Worm (Caenorhabditis elegans) whole organism, young adult: ENCODE measurements around the gene W05B10.4.
A peak's percentile ranks its signal among the peaks of the same experiment; 100 is the strongest.

Source experiments
- B0261.1 ChIP-seq: sonication (generic microtip); optimal IDR thresholded peaks from 2 replicates; lab custom pipeline; 2016; ENCODE audit warnings: mild to moderate bottlenecking, missing genetic modification characterization, moderate library complexity, missing compliant biosample characterization
- C17E4.6 ChIP-seq: fragments of 200-800 bp; sonication (Bioruptor generic); IDR thresholded peaks from 2 replicates; pipeline ENCODE4 v1.3.6; 2022; ENCODE audit warnings: missing genetic modification reagents, missing genetic modification characterization, missing compliant biosample characterization
- F23B12.7 ChIP-seq: sonication (generic microtip); optimal IDR thresholded peaks from 2 replicates; lab custom pipeline; 2017; ENCODE audit warnings: missing genetic modification characterization, mild to moderate bottlenecking, missing compliant biosample characterization, antibody characterized with exemption, moderate library complexity; ENCODE audit not compliant: insufficient read depth
- F39B2.1 ChIP-seq: fragments of 200-800 bp; sonication (Bioruptor generic); IDR thresholded peaks from 2 replicates; pipeline ENCODE4 v1.3.6; 2022; ENCODE audit warnings: missing genetic modification reagents, missing genetic modification characterization, missing compliant biosample characterization
- F49E8.2 ChIP-seq: sonication (generic microtip); optimal IDR thresholded peaks from 3 replicates; lab custom pipeline; 2017; ENCODE audit warnings: missing genetic modification characterization, mild to moderate bottlenecking, missing compliant biosample characterization, antibody characterized with exemption, moderate library complexity; ENCODE audit not compliant: insufficient read depth
- F55B11.4 ChIP-seq: sonication (generic microtip); optimal IDR thresholded peaks from 2 replicates; lab custom pipeline; 2016; ENCODE audit warnings: missing compliant biosample characterization, missing genetic modification characterization, borderline replicate concordance; ENCODE audit not compliant: insufficient read depth
- F57A8.1 ChIP-seq: fragments of 200-800 bp; sonication (Bioruptor generic); optimal IDR thresholded peaks from 2 replicates; lab custom pipeline; 2018; ENCODE audit warnings: mild to moderate bottlenecking, missing genetic modification characterization, moderate library complexity, missing compliant biosample characterization
- F57C9.4 ChIP-seq: sonication (generic microtip); optimal IDR thresholded peaks from 2 replicates; lab custom pipeline; 2017; ENCODE audit warnings: mild to moderate bottlenecking, missing genetic modification characterization, missing compliant biosample characterization
- K11D2.4 ChIP-seq: fragments of 200-800 bp; sonication (Bioruptor generic); IDR thresholded peaks from 2 replicates; pipeline ENCODE4 v1.3.6; 2022; ENCODE audit warnings: missing genetic modification reagents, missing genetic modification characterization, missing compliant biosample characterization
- Y67H2A.10 ChIP-seq: fragments of 200-800 bp; sonication (Bioruptor generic); conservative IDR thresholded peaks from 2 replicates; pipeline ENCODE4 v1.3.6; 2022; ENCODE audit warnings: missing genetic modification reagents, missing genetic modification characterization, missing compliant biosample characterization
- ZK185.1 ChIP-seq: sonication (generic microtip); optimal IDR thresholded peaks from 2 replicates; lab custom pipeline; 2016; ENCODE audit warnings: mild to moderate bottlenecking, missing genetic modification characterization, missing compliant biosample characterization; ENCODE audit not compliant: poor library complexity, severe bottlenecking
- ama-1 ChIP-seq, 3 experiments: fragments of 150-350 bp in 1 of 3; sonication (generic microtip) in 2 of 3; optimal IDR thresholded peaks; 2 replicates each; lab custom pipeline; 2014 to 2018; ENCODE audit warnings: missing biosample characterization in 2 of 3, missing genetic modification characterization in 2 of 3, missing genetic modification reagents in 2 of 3
- atf-7 ChIP-seq: sonication (generic microtip); optimal IDR thresholded peaks from 2 replicates; lab custom pipeline; 2017; ENCODE audit warnings: mild to moderate bottlenecking, missing genetic modification characterization, missing compliant biosample characterization
- athp-1 ChIP-seq: sonication (generic microtip); optimal IDR thresholded peaks from 2 replicates; lab custom pipeline; 2017; ENCODE audit warnings: mild to moderate bottlenecking, missing genetic modification characterization, missing compliant biosample characterization
- attf-3 ChIP-seq: fragments of 200-800 bp; sonication (Bioruptor generic); conservative IDR thresholded peaks from 2 replicates; pipeline ENCODE4 v1.3.6; 2022; ENCODE audit warnings: missing genetic modification reagents, missing genetic modification characterization, missing compliant biosample characterization
- attf-5 ChIP-seq: fragments of 200-800 bp; sonication (Bioruptor generic); optimal IDR thresholded peaks from 2 replicates; lab custom pipeline; 2018; ENCODE audit warnings: mild to moderate bottlenecking, missing genetic modification characterization, missing compliant biosample characterization
- cebp-1 ChIP-seq, 2 experiments: fragments of 200-800 bp in 1 of 2; sonication (Bioruptor generic) in 1 of 2; sonication (generic microtip) in 1 of 2; IDR thresholded peaks in 1 of 2; optimal IDR thresholded peaks in 1 of 2; 2 replicates each; pipeline versions ENCODE4 v1.3.6 to Lab custom; 2017 to 2022; ENCODE audit warnings: missing compliant biosample characterization in 2 of 2, missing genetic modification characterization in 2 of 2, mild to moderate bottlenecking in 1 of 2, missing genetic modification reagents in 1 of 2, moderate library complexity in 1 of 2
- ceh-40 ChIP-seq: fragments of 200-800 bp; sonication (Bioruptor generic); IDR thresholded peaks from 2 replicates; pipeline ENCODE4 v1.3.6; 2022; ENCODE audit warnings: missing genetic modification characterization, missing compliant biosample characterization
- ceh-58 ChIP-seq: fragments of 200-800 bp; sonication (Bioruptor generic); IDR thresholded peaks from 2 replicates; pipeline ENCODE4 v1.3.6; 2022; ENCODE audit warnings: missing genetic modification characterization, missing compliant biosample characterization
- ceh-91 ChIP-seq: fragments of 200-800 bp; sonication (Bioruptor generic); IDR thresholded peaks from 2 replicates; pipeline ENCODE4 v1.3.6; 2022; ENCODE audit warnings: missing genetic modification reagents, missing genetic modification characterization, missing compliant biosample characterization
- chd-7 ChIP-seq: sonication (generic microtip); optimal IDR thresholded peaks from 2 replicates; lab custom pipeline; 2016; ENCODE audit warnings: mild to moderate bottlenecking, missing genetic modification characterization, moderate library complexity, missing compliant biosample characterization
- dpl-1 ChIP-seq: fragments of 150-350 bp; optimal IDR thresholded peaks from 2 replicates; lab custom pipeline; 2014; ENCODE audit warnings: missing biosample characterization, missing genetic modification reagents, missing genetic modification characterization
- egl-44 ChIP-seq: fragments of 200-800 bp; sonication (Bioruptor generic); IDR thresholded peaks from 2 replicates; pipeline ENCODE4 v1.3.6; 2022; ENCODE audit warnings: missing genetic modification reagents, missing genetic modification characterization, missing compliant biosample characterization
- egrh-3 ChIP-seq: fragments of 200-800 bp; sonication (Bioruptor generic); IDR thresholded peaks from 2 replicates; pipeline ENCODE4 v1.3.6; 2022; ENCODE audit warnings: missing genetic modification reagents, missing genetic modification characterization, missing compliant biosample characterization
- ekl-4 ChIP-seq: fragments of 200-800 bp; sonication (Bioruptor generic); IDR thresholded peaks from 2 replicates; pipeline ENCODE4 v1.3.6; 2022; ENCODE audit warnings: missing genetic modification reagents, missing genetic modification characterization, missing compliant biosample characterization
- ets-4 ChIP-seq: fragments of 200-800 bp; sonication (Bioruptor generic); optimal IDR thresholded peaks from 2 replicates; lab custom pipeline; 2018; ENCODE audit warnings: mild to moderate bottlenecking, missing genetic modification characterization, missing compliant biosample characterization
- fkh-3 ChIP-seq: sonication (generic microtip); optimal IDR thresholded peaks from 2 replicates; lab custom pipeline; 2016; ENCODE audit warnings: mild to moderate bottlenecking, missing genetic modification characterization, missing compliant biosample characterization
- hlh-12 ChIP-seq: sonication (generic microtip); optimal IDR thresholded peaks from 2 replicates; lab custom pipeline; 2016; ENCODE audit warnings: missing genetic modification characterization, missing compliant biosample characterization
- hmg-1.2 ChIP-seq: fragments of 200-800 bp; sonication (Bioruptor generic); IDR thresholded peaks from 2 replicates; pipeline ENCODE4 v1.3.6; 2022; ENCODE audit warnings: missing genetic modification reagents, missing genetic modification characterization, missing compliant biosample characterization
- lag-1 ChIP-seq: fragments of 200-800 bp; sonication (Bioruptor generic); IDR thresholded peaks from 2 replicates; pipeline ENCODE4 v1.3.6; 2022; ENCODE audit warnings: missing genetic modification reagents, missing genetic modification characterization, missing compliant biosample characterization
- let-607 ChIP-seq, 2 experiments: fragments of 200-800 bp in 1 of 2; sonication (Bioruptor generic) in 1 of 2; sonication (generic microtip) in 1 of 2; optimal IDR thresholded peaks; 2 replicates each; lab custom pipeline; 2016 to 2018; ENCODE audit warnings: mild to moderate bottlenecking in 2 of 2, missing compliant biosample characterization in 2 of 2, missing genetic modification characterization in 2 of 2, moderate library complexity in 2 of 2, missing genotype in 1 of 2
- madf-10 ChIP-seq: sonication (generic microtip); optimal IDR thresholded peaks from 2 replicates; lab custom pipeline; 2016; ENCODE audit warnings: mild to moderate bottlenecking, missing genetic modification characterization, missing compliant biosample characterization
- mel-28 ChIP-seq: sonication (generic microtip); optimal IDR thresholded peaks from 2 replicates; lab custom pipeline; 2016; ENCODE audit warnings: borderline replicate concordance, mild to moderate bottlenecking, missing genetic modification characterization, missing compliant biosample characterization
- mxl-1 ChIP-seq: sonication (generic microtip); optimal IDR thresholded peaks from 2 replicates; lab custom pipeline; 2016; ENCODE audit warnings: missing genetic modification characterization, missing compliant biosample characterization
- nhr-179 ChIP-seq: sonication (generic microtip); optimal IDR thresholded peaks from 2 replicates; lab custom pipeline; 2016; ENCODE audit warnings: mild to moderate bottlenecking, missing genetic modification characterization, missing compliant biosample characterization
- nhr-80 ChIP-seq: sonication (generic microtip); optimal IDR thresholded peaks from 2 replicates; lab custom pipeline; 2016; ENCODE audit warnings: missing genetic modification characterization, missing compliant biosample characterization
- nhr-90 ChIP-seq: sonication (generic microtip); optimal IDR thresholded peaks from 2 replicates; lab custom pipeline; 2016; ENCODE audit warnings: missing genotype, mild to moderate bottlenecking, missing genetic modification characterization, missing compliant biosample characterization
- pbrm-1 ChIP-seq: fragments of 200-800 bp; sonication (Bioruptor generic); IDR thresholded peaks from 2 replicates; pipeline ENCODE4 v1.3.6; 2022; ENCODE audit warnings: missing genetic modification reagents, missing genetic modification characterization, missing compliant biosample characterization
- sea-2 ChIP-seq: fragments of 200-800 bp; sonication (Bioruptor generic); IDR thresholded peaks from 2 replicates; pipeline ENCODE4 v1.3.6; 2022; ENCODE audit warnings: missing genetic modification characterization, missing compliant biosample characterization
- snpc-1.3 ChIP-seq: sonication (generic microtip); optimal IDR thresholded peaks from 2 replicates; lab custom pipeline; 2017; ENCODE audit warnings: missing genetic modification characterization, mild to moderate bottlenecking, missing compliant biosample characterization, antibody characterized with exemption, moderate library complexity, missing genotype, missing genetic modification reagents; ENCODE audit not compliant: insufficient read depth
- sptf-2 ChIP-seq: fragments of 200-800 bp; sonication (Bioruptor generic); optimal IDR thresholded peaks from 2 replicates; lab custom pipeline; 2018; ENCODE audit warnings: mild to moderate bottlenecking, missing genetic modification characterization, missing compliant biosample characterization
- tbp1 ChIP-seq: fragments of 200-800 bp; sonication (Bioruptor generic); optimal IDR thresholded peaks from 2 replicates; lab custom pipeline; 2018; ENCODE audit warnings: mild to moderate bottlenecking, missing genetic modification characterization, missing compliant biosample characterization
- tbx-9 ChIP-seq: sonication (generic microtip); optimal IDR thresholded peaks from 2 replicates; lab custom pipeline; 2016; ENCODE audit warnings: borderline replicate concordance, missing genetic modification characterization, inconsistent platforms, missing compliant biosample characterization
- tlf-1 ChIP-seq: fragments of 200-800 bp; sonication (Bioruptor generic); optimal IDR thresholded peaks from 2 replicates; lab custom pipeline; 2018; ENCODE audit warnings: mild to moderate bottlenecking, missing genetic modification characterization, missing compliant biosample characterization
- zfh-2 ChIP-seq: fragments of 200-800 bp; sonication (Bioruptor generic); conservative IDR thresholded peaks from 2 replicates; pipeline ENCODE4 v1.3.6; 2022; ENCODE audit warnings: missing genetic modification reagents, missing genetic modification characterization, missing compliant biosample characterization
- zim-3 ChIP-seq: sonication (generic microtip); optimal IDR thresholded peaks from 2 replicates; lab custom pipeline; 2017; ENCODE audit warnings: mild to moderate bottlenecking, missing genetic modification characterization, moderate library complexity, missing compliant biosample characterization
- ztf-22 ChIP-seq: fragments of 200-800 bp; sonication (Bioruptor generic); optimal IDR thresholded peaks from 2 replicates; lab custom pipeline; 2018; ENCODE audit warnings: mild to moderate bottlenecking, missing genetic modification characterization, moderate library complexity, missing compliant biosample characterization
- ztf-28 ChIP-seq: fragments of 200-800 bp; sonication (Bioruptor generic); IDR thresholded peaks from 2 replicates; pipeline ENCODE4 v1.3.6; 2022; ENCODE audit warnings: missing genetic modification reagents, missing genetic modification characterization, missing compliant biosample characterization

The W05B10.4 gene

DNA sequence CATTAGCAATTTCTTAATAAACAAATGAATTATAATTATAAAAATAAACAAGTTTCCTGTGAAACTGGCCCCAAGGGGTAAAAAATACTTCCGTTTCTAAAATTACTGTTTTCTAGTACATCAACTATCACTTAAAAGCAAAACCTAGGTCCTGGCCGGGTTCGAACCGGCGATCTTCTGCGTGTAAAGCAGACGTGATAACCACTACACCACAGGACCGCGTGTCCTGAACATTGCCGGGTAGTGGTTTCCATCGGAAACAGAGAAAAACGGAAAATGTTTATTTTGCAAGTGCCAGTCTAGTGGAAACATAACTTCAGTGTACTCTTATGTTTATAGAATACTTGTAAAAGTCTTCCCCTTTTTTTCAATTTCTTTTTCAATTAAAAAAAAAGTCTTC is 15.2 kb downstream of the W05B10.4 start (continued):
- TF ChIP-seq nhr-80 (tag; lab: Kevin White, UChicago) (no peak), egrh-3 (GFP tag; lab: Robert Waterston, UW) (no peak), mxl-1 (peak; percentile 29), B0261.1 (tag; lab: Kevin White, UChicago) (peak; percentile 66), chd-7 (tag; lab: Kevin White, UChicago) (no peak), cebp-1 (GFP tag; IDR thresholded peaks at IDR 0.05; lab: Robert Waterston, UW) (no peak), cebp-1 (tag; optimal IDR thresholded peaks at IDR 0.05; lab: Kevin White, UChicago) (no peak), attf-3 (no peak), ama-1 (optimal IDR thresholded peaks at IDR 0.05; lab: Kevin White, UChicago) (no peak), ama-1 (GFP tag; optimal IDR thresholded peaks at IDR 0.05; lab: Kevin White, UChicago) (no peak), athp-1 (no peak), F39B2.1 (GFP tag; lab: Robert Waterston, UW) (no peak), tlf-1 (GFP tag; lab: Kevin White, UChicago) (no peak), ets-4 (GFP tag; lab: Kevin White, UChicago) (no peak), ztf-22 (GFP tag; lab: Kevin White, UChicago) (no peak), let-607 (tag; optimal IDR thresholded peaks at IDR 0.05; lab: Kevin White, UChicago) (no peak), C17E4.6 (no peak), K11D2.4 (GFP tag; lab: Robert Waterston, UW) (no peak), ceh-40 (GFP tag; lab: Robert Waterston, UW) (0 out of 2 replicates have a peak, but pooled peaks have one; percentile 32), F49E8.2 (tag; lab: Kevin White, UChicago) (no peak), Y67H2A.10 (GFP tag; lab: Robert Waterston, UW) (no peak), egl-44 (GFP tag; lab: Robert Waterston, UW) (no peak), madf-10 (tag; lab: Kevin White, UChicago) (no peak), lag-1 (GFP tag; lab: Robert Waterston, UW) (no peak), tbp1 (GFP tag; lab: Kevin White, UChicago) (peak; percentile 88), nhr-179 (peak; percentile 21), ztf-28 (GFP tag; lab: Robert Waterston, UW) (no peak), F57A8.1 (GFP tag; lab: Kevin White, UChicago) (no peak), attf-5 (no peak), hlh-12 (no peak), F23B12.7 (tag; lab: Kevin White, UChicago) (peak; percentile 51), sptf-2 (no peak), fkh-3 (tag; lab: Kevin White, UChicago) (no peak), atf-7 (tag; lab: Kevin White, UChicago) (no peak), ceh-58 (GFP tag; lab: Robert Waterston, UW) (no peak), pbrm-1 (GFP tag; lab: Robert Waterston, UW) (no peak), zim-3 (tag; lab: Kevin White, UChicago) (no peak), F57C9.4 (tag; lab: Kevin White, UChicago) (no peak), nhr-90 (tag; lab: Kevin White, UChicago) (no peak), hmg-1.2 (GFP tag; lab: Robert Waterston, UW) (no peak), zfh-2 (GFP tag; lab: Robert Waterston, UW) (no peak), ceh-91 (no peak), F55B11.4 (tag; lab: Kevin White, UChicago) (no peak), mel-28 (tag; lab: Kevin White, UChicago) (no peak), tbx-9 (tag; lab: Kevin White, UChicago) (no peak), ZK185.1 (tag; lab: Kevin White, UChicago) (peak; percentile 18), dpl-1 (GFP tag; lab: Kevin White, UChicago) (no peak), snpc-1.3 (tag; lab: Kevin White, UChicago) (peak; percentile 40), sea-2 (GFP tag; lab: Robert Waterston, UW) (no peak), ekl-4 (GFP tag; lab: Robert Waterston, UW) (no peak)
